Worm (Caenorhabditis elegans) whole organism, young adult: ENCODE measurements around the gene F21D9.11.

Source experiments
- Y56A3A.18 ChIP-seq: fragments of 200-800 bp; sonication (Bioruptor generic); IDR thresholded peaks from 2 replicates; pipeline ENCODE4 v1.3.6; 2022; ENCODE audit warnings: missing genetic modification reagents, missing genetic modification characterization, missing compliant biosample characterization
- akir-1 ChIP-seq: fragments of 200-800 bp; sonication (Bioruptor generic); optimal IDR thresholded peaks from 2 replicates; lab custom pipeline; 2018; ENCODE audit warnings: mild to moderate bottlenecking, missing genetic modification characterization, moderate library complexity, missing compliant biosample characterization
- mel-28 ChIP-seq: sonication (generic microtip); optimal IDR thresholded peaks from 2 replicates; lab custom pipeline; 2016; ENCODE audit warnings: borderline replicate concordance, mild to moderate bottlenecking, missing genetic modification characterization, missing compliant biosample characterization
- snpc-4 ChIP-seq, 5 experiments: fragments of 150-350 bp in 1 of 5; sonication (generic microtip) in 4 of 5; optimal IDR thresholded peaks; 2 replicates each; lab custom pipeline; 2014 to 2018; ENCODE audit warnings: missing genetic modification characterization in 5 of 5, missing biosample characterization in 3 of 5, antibody characterized with exemption in 2 of 5, mild to moderate bottlenecking in 2 of 5, missing compliant biosample characterization in 2 of 5, missing genotype in 2 of 5, moderate library complexity in 2 of 5, missing genetic modification reagents in 1 of 5
- unc-62 ChIP-seq: fragments of 150-350 bp; optimal IDR thresholded peaks from 2 replicates; lab custom pipeline; 2014; ENCODE audit warnings: missing biosample characterization, missing genetic modification reagents, missing genetic modification characterization

DNA sequence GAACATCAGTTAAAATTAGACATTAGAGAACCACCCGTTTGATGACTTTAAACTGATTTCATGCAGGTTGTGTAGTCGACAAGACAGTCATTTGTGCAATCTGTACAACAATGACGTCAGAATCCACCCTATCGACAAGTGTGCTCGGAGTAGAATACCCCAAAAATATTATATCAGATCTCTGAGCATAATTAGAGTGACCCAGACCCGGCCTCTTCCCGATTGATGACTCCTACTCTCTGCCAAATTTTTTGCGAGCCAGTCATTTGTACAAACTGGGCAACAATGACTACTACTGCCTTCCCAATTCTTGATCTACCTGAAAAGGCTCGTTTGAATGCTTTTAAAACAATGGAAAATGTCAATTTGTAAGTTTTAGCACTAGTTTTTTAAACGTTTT lies 11.8 kb upstream of the F21D9.11 start, which contains the start of the genes fbxb-115 and fbxb-1:
- TF ChIP-seq snpc-4 (GFP tag; optimal IDR thresholded peaks at IDR 0.05; lab: Kevin White, UChicago) (no peak), snpc-4 (tag; optimal IDR thresholded peaks at IDR 0.05; lab: Kevin White, UChicago) (no peak), Y56A3A.18 (GFP tag; lab: Robert Waterston, UW) (no peak), mel-28 (tag; lab: Kevin White, UChicago) (no peak), akir-1 (GFP tag; lab: Kevin White, UChicago) (no peak), unc-62 (GFP tag; lab: Kevin White, UChicago) (no peak)
